Fruit fly (Drosophila melanogaster): Measurements from ENCODE around the gene SPE.

The SPE gene

dm6 chr3R:23678349-23679193 lies 7.5 kb upstream of the SPE start, which contains the start of gene GILT2 (continued):
- peak; percentile 94 for TF ChIP-seq CG9727 (GFP tag; optimal IDR thresholded peaks at IDR 0.05)
- TF ChIP-seq z (GFP tag; IDR thresholded peaks at IDR 0.05), result peak; percentile 36; the same call in 1 of the 3 replicates
- peak; percentile 91 for TF ChIP-seq Ada2b (GFP tag; IDR thresholded peaks at IDR 0.05)
- peak; percentile 44 for TF ChIP-seq Bteb2 (GFP tag; optimal IDR thresholded peaks at IDR 0.05)
- peak; percentile 88 for TF ChIP-seq kah (GFP tag; optimal IDR thresholded peaks at IDR 0.05)
- peak; percentile 82 for TF ChIP-seq klu (GFP tag; IDR thresholded peaks at IDR 0.05)
- TF ChIP-seq her (GFP tag; optimal IDR thresholded peaks at IDR 0.05), result no peak
- peak; percentile 46 for TF ChIP-seq HLH54F (GFP tag; optimal IDR thresholded peaks at IDR 0.05)
- peak; percentile 47 for TF ChIP-seq CG7928 (GFP tag; optimal IDR thresholded peaks at IDR 0.05)
- TF ChIP-seq p53 (GFP tag; optimal IDR thresholded peaks at IDR 0.05), result no peak
- TF ChIP-seq CG12744 (GFP tag; optimal IDR thresholded peaks at IDR 0.05), result peak; percentile 49
- peak in 1 of 2 experiments; percentile 12 for TF ChIP-seq tll (GFP tag; optimal IDR thresholded peaks at IDR 0.05)
- peak; percentile 84 for TF ChIP-seq CG12299 (tag; optimal IDR thresholded peaks at IDR 0.05)
- no peak for TF ChIP-seq CG14860 (GFP tag; IDR thresholded peaks at IDR 0.05; ENCODE audit: partially characterized antibody)
- no peak for TF ChIP-seq Dp (GFP tag; optimal IDR thresholded peaks at IDR 0.05)
- peak; percentile 78 for TF ChIP-seq CG18011 (GFP tag; optimal IDR thresholded peaks at IDR 0.05)
- TF ChIP-seq Doc2 (GFP tag; IDR thresholded peaks at IDR 0.05), result no peak
- TF ChIP-seq CG14014 (GFP tag; IDR thresholded peaks at IDR 0.05), result peak; percentile 94
- peak; percentile 93 for TF ChIP-seq CG6689 (GFP tag; IDR thresholded peaks at IDR 0.05)
- TF ChIP-seq CkIIα-i1 (GFP tag; IDR thresholded peaks at IDR 0.05), result peak; percentile 45; the same call in 1 of the 2 replicates
- peak; percentile 91 for TF ChIP-seq D19A (tag; optimal IDR thresholded peaks at IDR 0.05)
- no peak for TF ChIP-seq CG6791 (GFP tag; IDR thresholded peaks at IDR 0.05; ENCODE audit: partially characterized antibody)
- peak; percentile 74 for TF ChIP-seq YL-1 (GFP tag; optimal IDR thresholded peaks at IDR 0.05)
- TF ChIP-seq tx (GFP tag; optimal IDR thresholded peaks at IDR 0.05), result no peak
- peak; percentile 93 for TF ChIP-seq CoRest (tag; optimal IDR thresholded peaks at IDR 0.05)
- no peak for TF ChIP-seq HLH4C (GFP tag; IDR thresholded peaks at IDR 0.05; ENCODE audit: partially characterized antibody)
- TF ChIP-seq Abd-B (GFP tag; optimal IDR thresholded peaks at IDR 0.05), result peak; percentile 87
- peak; percentile 79 for TF ChIP-seq CG8765 (GFP tag; IDR thresholded peaks at IDR 0.05)
- peak; percentile 87 for TF ChIP-seq B-H2 (GFP tag; optimal IDR thresholded peaks at IDR 0.05)
- peak; percentile 78 for TF ChIP-seq B-H1 (GFP tag; IDR thresholded peaks at IDR 0.05)
- no peak for TF ChIP-seq bbx (GFP tag; IDR thresholded peaks at IDR 0.05; ENCODE audit: partially characterized antibody)
- peak; percentile 89 for TF ChIP-seq seq (GFP tag; IDR thresholded peaks at IDR 0.05)
- TF ChIP-seq CG2678 (tag; optimal IDR thresholded peaks at IDR 0.05), result peak; percentile 96
- no peak for TF ChIP-seq amos (GFP tag; IDR thresholded peaks at IDR 0.05; ENCODE audit: partially characterized antibody)
- TF ChIP-seq CG15514 (GFP tag; optimal IDR thresholded peaks at IDR 0.05), result peak; percentile 85
- peak; percentile 15 for TF ChIP-seq maf-S (GFP tag; optimal IDR thresholded peaks at IDR 0.05)
- TF ChIP-seq CG1233 (GFP tag; optimal IDR thresholded peaks at IDR 0.05), result peak; percentile 91
- TF ChIP-seq CG3838 (GFP tag; optimal IDR thresholded peaks at IDR 0.05), result peak; percentile 63
- 0 out of 2 replicates have a peak, but pooled peaks have one; percentile 32 for TF ChIP-seq CG16779 (GFP tag; IDR thresholded peaks at IDR 0.05)
- peak; percentile 96 for TF ChIP-seq row (GFP tag; IDR thresholded peaks at IDR 0.05)
- peak; percentile 94 for TF ChIP-seq ci (GFP tag; IDR thresholded peaks at IDR 0.05)
- peak; percentile 89 for TF ChIP-seq CG18619 (GFP tag; optimal IDR thresholded peaks at IDR 0.05)
- no peak for TF ChIP-seq zf30C (GFP tag; optimal IDR thresholded peaks at IDR 0.05)
- TF ChIP-seq gfzf (GFP tag; optimal IDR thresholded peaks at IDR 0.05), result no peak
- TF ChIP-seq ash1 (GFP tag; optimal IDR thresholded peaks at IDR 0.05), result no peak
- TF ChIP-seq CG34422 (GFP tag; IDR thresholded peaks at IDR 0.05), result peak; percentile 91
- peak; percentile 54 for TF ChIP-seq CG13123 (GFP tag; optimal IDR thresholded peaks at IDR 0.05)
- peak; percentile 34; the same call in 1 of the 2 replicates for TF ChIP-seq Lim3 (GFP tag; IDR thresholded peaks at IDR 0.05)
- TF ChIP-seq cad (GFP tag; optimal IDR thresholded peaks at IDR 0.05), result no peak
